Worm (Caenorhabditis elegans) whole organism, L1 larva: ENCODE measurements around the gene C44C10.10.

Experiments used
- C04F5.9 ChIP-seq: sonication (generic microtip); optimal IDR thresholded peaks from 2 replicates; lab custom pipeline; 2016; ENCODE audit warnings: missing genetic modification characterization, missing compliant biosample characterization
- C16A3.4 ChIP-seq: fragments of 150-350 bp; optimal IDR thresholded peaks from 2 replicates; lab custom pipeline; 2014; ENCODE audit warnings: missing biosample characterization, missing genetic modification characterization
- C34B4.2 ChIP-seq: sonication (generic microtip); optimal IDR thresholded peaks from 2 replicates; lab custom pipeline; 2017; ENCODE audit warnings: mild to moderate bottlenecking, missing genetic modification characterization, missing compliant biosample characterization
- F16B12.6 ChIP-seq: fragments of 150-350 bp; optimal IDR thresholded peaks from 2 replicates; lab custom pipeline; 2014; ENCODE audit warnings: missing biosample characterization, missing genetic modification characterization
- blmp-1 ChIP-seq: fragments of 150-350 bp; optimal IDR thresholded peaks from 2 replicates; lab custom pipeline; 2014; ENCODE audit warnings: missing biosample characterization, missing genetic modification characterization
- ceh-82 ChIP-seq, 3 experiments: fragments of 150-350 bp in 1 of 3; sonication (generic microtip) in 2 of 3; optimal IDR thresholded peaks; 2 replicates each; lab custom pipeline; 2014 to 2017; ENCODE audit warnings: missing biosample characterization in 3 of 3, missing genetic modification characterization in 3 of 3
- ceh-90 ChIP-seq: sonication (generic microtip); optimal IDR thresholded peaks from 2 replicates; lab custom pipeline; 2016; ENCODE audit warnings: missing genetic modification characterization, missing compliant biosample characterization
- ces-1 ChIP-seq: fragments of 150-350 bp; optimal IDR thresholded peaks from 2 replicates; lab custom pipeline; 2014; ENCODE audit warnings: missing biosample characterization, missing genetic modification reagents, missing genetic modification characterization
- dpl-1 ChIP-seq, 3 experiments: fragments of 150-350 bp in 2 of 3; sonication (generic microtip) in 1 of 3; optimal IDR thresholded peaks; 2 replicates each; lab custom pipeline; 2014 to 2017; ENCODE audit warnings: missing biosample characterization in 3 of 3, missing genetic modification characterization in 3 of 3, missing genetic modification reagents in 3 of 3
- dsc-1 ChIP-seq: sonication (generic microtip); optimal IDR thresholded peaks from 2 replicates; lab custom pipeline; 2016; ENCODE audit warnings: mild to moderate bottlenecking, missing genetic modification characterization, missing compliant biosample characterization
- efl-1 ChIP-seq, 4 experiments: fragments of 150-350 bp; optimal IDR thresholded peaks in 3 of 4; peaks in 1 of 4; 1 replicate in 1 of 4; 2 replicates in 3 of 4; lab custom pipeline; 2014; ENCODE audit warnings: missing biosample characterization in 2 of 4, missing genetic modification characterization in 2 of 4, missing genetic modification reagents in 2 of 4
- egl-27 ChIP-seq, 2 experiments: fragments of 150-350 bp in 1 of 2; sonication (generic microtip); optimal IDR thresholded peaks; 3 replicates each; lab custom pipeline; 2017 to 2018; ENCODE audit warnings: missing biosample characterization in 2 of 2, missing genetic modification characterization in 2 of 2, missing genetic modification reagents in 2 of 2
- elt-3 ChIP-seq, 6 experiments: fragments of 150-350 bp in 1 of 6; sonication (generic microtip); optimal IDR thresholded peaks; 2 replicates each; lab custom pipeline; 2017 to 2018; ENCODE audit warnings: missing biosample characterization in 6 of 6, missing genetic modification characterization in 6 of 6, inconsistent platforms in 1 of 6
- fkh-10 ChIP-seq: sonication (generic microtip); optimal IDR thresholded peaks from 2 replicates; lab custom pipeline; 2017; ENCODE audit warnings: missing biosample characterization, missing genetic modification reagents, missing genetic modification characterization
- fkh-4 ChIP-seq: sonication (generic microtip); optimal IDR thresholded peaks from 2 replicates; lab custom pipeline; 2016; ENCODE audit warnings: missing compliant biosample characterization, missing genetic modification characterization, borderline replicate concordance
- fkh-8 ChIP-seq: sonication (generic microtip); optimal IDR thresholded peaks from 2 replicates; lab custom pipeline; 2016; ENCODE audit warnings: mild to moderate bottlenecking, missing genetic modification characterization, missing compliant biosample characterization
- fos-1 ChIP-seq: fragments of 150-350 bp; optimal IDR thresholded peaks from 2 replicates; lab custom pipeline; 2014; ENCODE audit warnings: missing biosample characterization, missing genetic modification characterization
- grh-1 ChIP-seq: fragments of 200-800 bp; sonication (Bioruptor generic); IDR thresholded peaks from 2 replicates; pipeline ENCODE4 v1.3.6; 2022; ENCODE audit warnings: missing genetic modification reagents, missing genetic modification characterization, missing compliant biosample characterization
- hlh-17 ChIP-seq: fragments of 200-800 bp; sonication (Bioruptor generic); optimal IDR thresholded peaks from 2 replicates; lab custom pipeline; 2018; ENCODE audit warnings: missing genetic modification characterization, mild to moderate bottlenecking, missing compliant biosample characterization, moderate library complexity, borderline replicate concordance
- hpl-2 ChIP-seq: fragments of 150-350 bp; optimal IDR thresholded peaks from 2 replicates; lab custom pipeline; 2014; ENCODE audit warnings: missing biosample characterization, missing genetic modification reagents, missing genetic modification characterization
- irx-1 ChIP-seq: sonication (generic microtip); optimal IDR thresholded peaks from 2 replicates; lab custom pipeline; 2016; ENCODE audit warnings: missing genetic modification characterization, missing compliant biosample characterization
- isw-1 ChIP-seq: fragments of 200-800 bp; sonication (Bioruptor generic); IDR thresholded peaks from 2 replicates; pipeline ENCODE4 v1.3.6; 2022; ENCODE audit warnings: missing genetic modification characterization, missing compliant biosample characterization
- jun-1 ChIP-seq: fragments of 150-350 bp; optimal IDR thresholded peaks from 2 replicates; lab custom pipeline; 2014; ENCODE audit warnings: missing biosample characterization, missing genetic modification reagents, missing genetic modification characterization
- lin-14 ChIP-seq: fragments of 200-800 bp; sonication (Bioruptor generic); optimal IDR thresholded peaks from 2 replicates; lab custom pipeline; 2018; ENCODE audit warnings: mild to moderate bottlenecking, missing genetic modification characterization, moderate library complexity, missing compliant biosample characterization
- lin-15B ChIP-seq: fragments of 150-350 bp; sonication (generic microtip); optimal IDR thresholded peaks from 3 replicates; lab custom pipeline; 2014; ENCODE audit warnings: missing biosample characterization, missing genetic modification characterization
- lsy-2 ChIP-seq, 2 experiments: fragments of 150-350 bp; optimal IDR thresholded peaks; 2 replicates each; lab custom pipeline; 2014; ENCODE audit warnings: missing biosample characterization in 2 of 2, missing genetic modification characterization in 2 of 2
- mdl-1 ChIP-seq, 2 experiments: fragments of 150-350 bp; optimal IDR thresholded peaks; 2 replicates each; lab custom pipeline; 2014 to 2017; ENCODE audit warnings: missing biosample characterization in 2 of 2, missing genetic modification characterization in 2 of 2, inconsistent platforms in 1 of 2
- mep-1 ChIP-seq: fragments of 150-350 bp; optimal IDR thresholded peaks from 2 replicates; lab custom pipeline; 2014; ENCODE audit warnings: missing biosample characterization, missing genetic modification characterization
- nhr-19 ChIP-seq: fragments of 200-800 bp; sonication (Bioruptor generic); conservative IDR thresholded peaks from 2 replicates; pipeline ENCODE4 v1.3.6; 2022; ENCODE audit warnings: missing genetic modification characterization, missing compliant biosample characterization
- nhr-28 ChIP-seq: fragments of 150-350 bp; optimal IDR thresholded peaks from 2 replicates; lab custom pipeline; 2014; ENCODE audit warnings: missing biosample characterization, missing genetic modification characterization
- nhr-47 ChIP-seq: sonication (generic microtip); optimal IDR thresholded peaks from 2 replicates; lab custom pipeline; 2016; ENCODE audit warnings: mild to moderate bottlenecking, missing genetic modification characterization, moderate library complexity, missing compliant biosample characterization
- nhr-71 ChIP-seq: sonication (generic microtip); optimal IDR thresholded peaks from 2 replicates; lab custom pipeline; 2016; ENCODE audit warnings: mild to moderate bottlenecking, missing genetic modification characterization, moderate library complexity, missing compliant biosample characterization
- nhr-77 ChIP-seq: fragments of 150-350 bp; optimal IDR thresholded peaks from 2 replicates; lab custom pipeline; 2014; ENCODE audit warnings: missing biosample characterization, missing genetic modification characterization
- nhr-85 ChIP-seq: sonication (generic microtip); peaks from one replicate; lab custom pipeline; 2016; ENCODE audit warnings: missing genetic modification characterization, inconsistent platforms, missing compliant biosample characterization
- nhr-90 ChIP-seq: sonication (generic microtip); optimal IDR thresholded peaks from 2 replicates; lab custom pipeline; 2016; ENCODE audit warnings: mild to moderate bottlenecking, missing genetic modification characterization, missing compliant biosample characterization; ENCODE audit not compliant: poor library complexity
- pqm-1 ChIP-seq: sonication (generic microtip); optimal IDR thresholded peaks from 3 replicates; lab custom pipeline; 2017; ENCODE audit warnings: missing biosample characterization, missing genetic modification characterization
- rnt-1 ChIP-seq: sonication (generic microtip); optimal IDR thresholded peaks from 2 replicates; lab custom pipeline; 2016; ENCODE audit warnings: mild to moderate bottlenecking, missing genetic modification characterization, moderate library complexity, missing compliant biosample characterization
- skn-1 ChIP-seq: fragments of 150-350 bp; optimal IDR thresholded peaks from 2 replicates; lab custom pipeline; 2014; ENCODE audit warnings: missing biosample characterization, missing genetic modification characterization
- snpc-4 ChIP-seq: fragments of 150-350 bp; optimal IDR thresholded peaks from 2 replicates; lab custom pipeline; 2014; ENCODE audit warnings: missing biosample characterization, missing genetic modification characterization
- snu-23 ChIP-seq: sonication (generic microtip); optimal IDR thresholded peaks from 2 replicates; lab custom pipeline; 2016; ENCODE audit warnings: missing genetic modification characterization, missing compliant biosample characterization
- sox-4 ChIP-seq: sonication (generic microtip); optimal IDR thresholded peaks from 2 replicates; lab custom pipeline; 2016; ENCODE audit warnings: missing genetic modification characterization, missing compliant biosample characterization
- swsn-7 ChIP-seq: sonication (generic microtip); optimal IDR thresholded peaks from 2 replicates; lab custom pipeline; 2016; ENCODE audit warnings: missing genetic modification characterization, missing compliant biosample characterization
- tlp-1 ChIP-seq: fragments of 150-350 bp; optimal IDR thresholded peaks from 2 replicates; lab custom pipeline; 2014; ENCODE audit warnings: missing biosample characterization, missing genetic modification characterization
- unc-130 ChIP-seq: fragments of 150-350 bp; optimal IDR thresholded peaks from 2 replicates; lab custom pipeline; 2017; ENCODE audit warnings: missing biosample characterization, missing genetic modification characterization, inconsistent platforms
- unc-30 ChIP-seq: sonication (generic microtip); optimal IDR thresholded peaks from 2 replicates; lab custom pipeline; 2017; ENCODE audit warnings: missing biosample characterization, missing genetic modification characterization
- unc-62 ChIP-seq: fragments of 150-350 bp; optimal IDR thresholded peaks from 2 replicates; lab custom pipeline; 2014; ENCODE audit warnings: missing biosample characterization, missing genetic modification reagents, missing genetic modification characterization
- unc-98 ChIP-seq: fragments of 200-800 bp; sonication (Bioruptor generic); IDR thresholded peaks from 2 replicates; pipeline ENCODE4 v1.3.6; 2022; ENCODE audit warnings: missing genetic modification characterization, missing compliant biosample characterization
- vab-15 ChIP-seq: sonication (generic microtip); optimal IDR thresholded peaks from 2 replicates; lab custom pipeline; 2017; ENCODE audit warnings: missing genotype, mild to moderate bottlenecking, missing genetic modification characterization, missing compliant biosample characterization
- xbp-1 ChIP-seq: sonication (generic microtip); optimal IDR thresholded peaks from 2 replicates; lab custom pipeline; 2016; ENCODE audit warnings: missing genetic modification characterization, missing compliant biosample characterization
- zag-1 ChIP-seq: fragments of 150-350 bp; optimal IDR thresholded peaks from 2 replicates; lab custom pipeline; 2014; ENCODE audit warnings: missing biosample characterization, missing genetic modification characterization
- zip-4 ChIP-seq: fragments of 200-800 bp; sonication (Bioruptor generic); optimal IDR thresholded peaks from 2 replicates; lab custom pipeline; 2018; ENCODE audit warnings: mild to moderate bottlenecking, missing genetic modification characterization, moderate library complexity, missing compliant biosample characterization

The C44C10.10 gene

DNA sequence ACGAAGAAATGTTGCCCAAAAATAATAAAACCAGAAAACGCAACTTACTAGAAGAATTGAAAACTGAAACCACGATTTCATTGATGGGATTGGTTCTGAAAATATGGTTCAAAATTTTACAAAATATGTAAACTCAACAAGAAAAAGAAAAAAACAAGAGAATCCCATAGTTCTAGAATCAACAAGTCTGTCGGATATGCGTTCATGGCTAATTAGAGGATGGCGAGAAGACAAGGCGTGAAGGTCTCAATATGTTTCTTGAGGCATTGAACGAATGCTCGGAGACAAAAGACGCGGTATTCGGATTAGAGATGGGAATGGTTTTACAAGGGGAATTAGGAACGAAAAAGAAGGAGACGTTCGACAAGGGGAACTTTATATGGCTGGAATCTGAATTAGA lies 39.4 kb upstream of the C44C10.10 start, which contains the start of gene cutl-11:
Gene cutl-11 (minus strand): TSS at position 101 of the 400 bp plus-strand sequence.
- TF ChIP-seq fkh-10 (GFP tag; lab: Kevin White, UChicago) = no peak
- TF ChIP-seq zip-4 = no peak
- TF ChIP-seq C34B4.2 (tag; lab: Kevin White, UChicago) = no peak
- no peak for TF ChIP-seq ceh-90 (tag; lab: Kevin White, UChicago)
- TF ChIP-seq egl-27 (tag; optimal IDR thresholded peaks at IDR 0.05; lab: Kevin White, UChicago) = no peak
- TF ChIP-seq nhr-28 = no peak
- TF ChIP-seq sox-4 (tag; lab: Kevin White, UChicago) = no peak
- TF ChIP-seq hlh-17 = no peak
- no peak for TF ChIP-seq tlp-1
- TF ChIP-seq isw-1 (GFP tag; lab: Robert Waterston, UW) = no peak
- TF ChIP-seq snpc-4 (tag; lab: Kevin White, UChicago) = no peak
- no peak for TF ChIP-seq fkh-8 (tag; lab: Kevin White, UChicago)
- TF ChIP-seq fkh-4 = no peak
- no peak for TF ChIP-seq irx-1 (tag; lab: Kevin White, UChicago)
- TF ChIP-seq grh-1 = no peak
- no peak for TF ChIP-seq elt-3 (tag; optimal IDR thresholded peaks at IDR 0.05; lab: Kevin White, UChicago)
- no peak for TF ChIP-seq mep-1 (tag; lab: Kevin White, UChicago)
- TF ChIP-seq ces-1 = no peak
- no peak for TF ChIP-seq unc-30

DNA sequence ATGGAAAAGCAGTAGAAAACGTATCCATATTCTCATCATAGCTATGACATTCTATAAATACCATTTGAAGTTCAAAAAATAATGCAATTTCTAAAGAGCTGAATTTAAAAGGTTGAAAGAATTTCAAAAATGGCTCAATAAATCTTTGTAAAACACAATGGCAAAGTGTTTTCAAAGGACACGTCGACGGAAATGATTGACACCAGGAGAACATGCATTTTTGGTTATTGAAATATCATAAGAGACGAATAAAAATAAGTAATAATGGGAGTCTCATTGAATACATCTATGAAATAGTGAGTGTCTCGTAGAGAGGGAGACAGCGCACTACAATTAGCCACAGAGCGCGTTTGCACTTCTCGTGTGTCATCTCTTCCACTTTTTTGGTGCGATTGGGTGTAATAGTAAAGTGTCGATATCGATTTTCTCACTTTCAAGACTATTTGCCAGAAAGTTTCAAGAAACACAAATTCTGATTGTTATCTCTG lies 33.6 kb upstream of the C44C10.10 start, which contains the start of gene T04F8.2:
Gene T04F8.2 (minus strand): TSS at position 51 of the 488 bp plus-strand sequence.
- TF ChIP-seq swsn-7 (tag; lab: Kevin White, UChicago) = peak; percentile 65
- TF ChIP-seq hpl-2 (GFP tag; lab: Kevin White, UChicago) = no peak
- peak; percentile 66 for TF ChIP-seq nhr-47
- no peak for TF ChIP-seq tlp-1
- peak; percentile 17; the same call in 1 of the 2 replicates for TF ChIP-seq isw-1 (GFP tag; lab: Robert Waterston, UW)
- TF ChIP-seq C16A3.4 = peak; percentile 88
- peak; percentile 43 to 49 for TF ChIP-seq efl-1 (optimal IDR thresholded peaks at IDR 0.05; lab: Kevin White, UChicago)
- TF ChIP-seq efl-1 (GFP tag; optimal IDR thresholded peaks at IDR 0.05 in 1 of 2; lab: Kevin White, UChicago) = peak in 1 of 2 experiments; percentile 35
- TF ChIP-seq ceh-82 (tag; optimal IDR thresholded peaks at IDR 0.05; lab: Kevin White, UChicago) = peak in 1 of 3 experiments; percentile 40
- TF ChIP-seq mdl-1 (tag; optimal IDR thresholded peaks at IDR 0.05; lab: Kevin White, UChicago) = peak in 1 of 2 experiments; percentile 58
- peak; percentile 50 for TF ChIP-seq skn-1
- peak; percentile 76 for TF ChIP-seq snu-23 (GFP tag; lab: Kevin White, UChicago)
- TF ChIP-seq dsc-1 = peak; percentile 57
- TF ChIP-seq mep-1 (tag; lab: Kevin White, UChicago) = peak; percentile 85
- peak; percentile 51 for TF ChIP-seq jun-1 (tag; lab: Kevin White, UChicago)
- peak; percentile 41 to 70 for TF ChIP-seq lsy-2 (tag; optimal IDR thresholded peaks at IDR 0.05; lab: Kevin White, UChicago)
- peak; percentile 24 for TF ChIP-seq nhr-90 (tag; lab: Kevin White, UChicago)
- peak; percentile 64 for TF ChIP-seq blmp-1 (tag; lab: Kevin White, UChicago)
- TF ChIP-seq vab-15 (tag; lab: Kevin White, UChicago) = peak; percentile 94
- TF ChIP-seq xbp-1 (tag; lab: Kevin White, UChicago) = peak; percentile 55
- peak; percentile 30 for TF ChIP-seq fos-1
- peak; percentile 32 for TF ChIP-seq nhr-77 (tag; lab: Kevin White, UChicago)
- TF ChIP-seq fkh-8 (tag; lab: Kevin White, UChicago) = peak; percentile 34
- TF ChIP-seq lin-15B (tag; lab: Kevin White, UChicago) = peak; percentile 32
- peak; percentile 26 for TF ChIP-seq F16B12.6 (tag; lab: Kevin White, UChicago)
- TF ChIP-seq ces-1 = no peak
- TF ChIP-seq grh-1 = no peak
- TF ChIP-seq unc-62 = no peak
- TF ChIP-seq lin-14 (GFP tag; lab: Kevin White, UChicago) = peak; percentile 80
- TF ChIP-seq nhr-19 = peak; percentile 29
- no peak for TF ChIP-seq unc-98 (GFP tag; lab: Robert Waterston, UW)
- TF ChIP-seq unc-130 (tag; lab: Kevin White, UChicago) = peak; percentile 62
- TF ChIP-seq C04F5.9 (tag; lab: Kevin White, UChicago) = no peak
- TF ChIP-seq pqm-1 (tag; lab: Kevin White, UChicago) = no peak
- peak in 1 of 6 experiments; percentile 8 for TF ChIP-seq elt-3 (tag; optimal IDR thresholded peaks at IDR 0.05; lab: Kevin White, UChicago)
- TF ChIP-seq rnt-1 = peak; percentile 52
- peak; percentile 79 for TF ChIP-seq nhr-85
- peak; percentile 6 to 40 (median 11) for TF ChIP-seq dpl-1 (GFP tag; optimal IDR thresholded peaks at IDR 0.05; lab: Kevin White, UChicago)
- TF ChIP-seq zag-1 (tag; lab: Kevin White, UChicago) = no peak
- peak; percentile 72 for TF ChIP-seq nhr-71 (tag; lab: Kevin White, UChicago)
